Fruit fly (Drosophila melanogaster) whole organism, embryonic: ENCODE measurements around the gene CG10793.

Experiments
- Aef1 ChIP-seq: fragments of 200-800 bp; sonication (Bioruptor generic); IDR thresholded peaks from 3 replicates; pipeline ENCODE4 v1.3.6; 2022; ENCODE audit warnings: missing biosample characterization, missing genetic modification characterization
- B-H1 ChIP-seq: fragments of 200-800 bp; sonication (Bioruptor generic); IDR thresholded peaks from 3 replicates; pipeline ENCODE4 v1.3.6; 2022; ENCODE audit warnings: missing biosample characterization, missing genetic modification characterization
- B-H2 ChIP-seq: fragments of 200-800 bp; sonication (Bioruptor generic); optimal IDR thresholded peaks from 2 replicates; lab custom pipeline; 2018; ENCODE audit warnings: missing biosample characterization, mild to moderate bottlenecking, missing genetic modification characterization
- Bdp1 ChIP-seq: fragments of 200-800 bp; sonication (Bioruptor generic); optimal IDR thresholded peaks from 3 replicates; lab custom pipeline; 2016; ENCODE audit warnings: missing biosample characterization, missing genetic modification characterization
- CG10979 ChIP-seq: fragments of 200-800 bp; sonication (Bioruptor generic); optimal IDR thresholded peaks from 2 replicates; lab custom pipeline; 2018; ENCODE audit warnings: missing biosample characterization, mild to moderate bottlenecking, missing genetic modification characterization, moderate library complexity
- CG11560 ChIP-seq: fragments of 200-800 bp; sonication (Bioruptor generic); IDR thresholded peaks from 3 replicates; pipeline ENCODE4 v1.3.6; 2022; ENCODE audit warnings: missing biosample characterization, missing genetic modification characterization
- CG11696 ChIP-seq: fragments of 200-800 bp; sonication (Bioruptor generic); IDR thresholded peaks from 2 replicates; pipeline ENCODE4 v1.3.6; 2022; ENCODE audit warnings: missing biosample characterization, missing genetic modification characterization
- CG12659 ChIP-seq: fragments of 200-800 bp; sonication (Bioruptor generic); optimal IDR thresholded peaks from 3 replicates; lab custom pipeline; 2017; ENCODE audit warnings: mild to moderate bottlenecking, missing biosample characterization, missing genetic modification reagents, missing genetic modification characterization
- CG13424 ChIP-seq: fragments of 200-800 bp; sonication (Bioruptor generic); optimal IDR thresholded peaks from 2 replicates; lab custom pipeline; 2019; ENCODE audit warnings: missing biosample characterization, mild to moderate bottlenecking, missing genetic modification characterization, moderate library complexity
- CG15011 ChIP-seq: fragments of 200-800 bp; sonication (Bioruptor generic); optimal IDR thresholded peaks from 3 replicates; lab custom pipeline; 2018; ENCODE audit warnings: missing biosample characterization, mild to moderate bottlenecking, missing genetic modification characterization
- CG18764 ChIP-seq: fragments of 200-800 bp; sonication (Bioruptor generic); optimal IDR thresholded peaks from 3 replicates; lab custom pipeline; 2016; ENCODE audit warnings: missing biosample characterization, missing genetic modification characterization
- CG3838 ChIP-seq: fragments of 200-800 bp; sonication (Bioruptor generic); optimal IDR thresholded peaks from 3 replicates; lab custom pipeline; 2016; ENCODE audit warnings: missing biosample characterization, missing genetic modification characterization
- CG4617 ChIP-seq: fragments of 200-800 bp; sonication (Bioruptor generic); optimal IDR thresholded peaks from 3 replicates; lab custom pipeline; 2016; ENCODE audit warnings: missing biosample characterization, missing genetic modification characterization, borderline replicate concordance
- CG6175 ChIP-seq: fragments of 200-800 bp; sonication (Bioruptor generic); IDR thresholded peaks from 3 replicates; pipeline ENCODE4 v1.3.6; 2022; ENCODE audit warnings: missing biosample characterization, missing genetic modification characterization
- CG6254 ChIP-seq: fragments of 200-800 bp; sonication (Bioruptor generic); optimal IDR thresholded peaks from 3 replicates; lab custom pipeline; 2017; ENCODE audit warnings: mild to moderate bottlenecking, missing biosample characterization, missing genetic modification reagents, missing genetic modification characterization
- CG6791 ChIP-seq: fragments of 200-800 bp; sonication (Bioruptor generic); IDR thresholded peaks from 3 replicates; pipeline ENCODE4 v1.3.6; 2022; ENCODE audit warnings: missing biosample characterization, missing genetic modification characterization; ENCODE audit not compliant: partially characterized antibody
- CG7357 ChIP-seq: fragments of 200-800 bp; sonication (Bioruptor generic); IDR thresholded peaks from 3 replicates; pipeline ENCODE4 v1.3.6; 2022; ENCODE audit warnings: missing biosample characterization, missing genetic modification characterization
- CG7839 ChIP-seq: fragments of 200-800 bp; sonication (Bioruptor generic); optimal IDR thresholded peaks from 3 replicates; lab custom pipeline; 2018; ENCODE audit warnings: missing biosample characterization, mild to moderate bottlenecking, missing genetic modification characterization, moderate library complexity
- CHES-1-like ChIP-seq: fragments of 200-800 bp; sonication (Bioruptor generic); optimal IDR thresholded peaks from 2 replicates; lab custom pipeline; 2016; ENCODE audit warnings: missing biosample characterization, missing genetic modification characterization
- Dbx ChIP-seq: fragments of 200-800 bp; sonication (Bioruptor generic); IDR thresholded peaks from 3 replicates; pipeline ENCODE4 v1.3.6; 2022; ENCODE audit warnings: missing biosample characterization, missing genetic modification characterization
- Dek ChIP-seq: fragments of 200-800 bp; sonication (Bioruptor generic); optimal IDR thresholded peaks from 3 replicates; lab custom pipeline; 2019; ENCODE audit warnings: missing biosample characterization, mild to moderate bottlenecking, missing genetic modification characterization, moderate library complexity
- HLHmδ ChIP-seq: fragments of 200-800 bp; sonication (Bioruptor generic); optimal IDR thresholded peaks from 2 replicates; lab custom pipeline; 2018; ENCODE audit warnings: missing biosample characterization, mild to moderate bottlenecking, missing genetic modification characterization, moderate library complexity
- Hey ChIP-seq: fragments of 200-800 bp; sonication (Bioruptor generic); optimal IDR thresholded peaks from 3 replicates; lab custom pipeline; 2018; ENCODE audit warnings: missing biosample characterization, mild to moderate bottlenecking, missing genetic modification characterization
- Hmx ChIP-seq: fragments of 200-800 bp; sonication (Bioruptor generic); optimal IDR thresholded peaks from 2 replicates; lab custom pipeline; 2016; ENCODE audit warnings: missing biosample characterization, missing genetic modification characterization
- Hr3 ChIP-seq: fragments of 200-800 bp; sonication (Bioruptor generic); optimal IDR thresholded peaks from 3 replicates; lab custom pipeline; 2016; ENCODE audit warnings: missing biosample characterization, missing genetic modification characterization
- Poxn ChIP-seq: fragments of 200-800 bp; sonication (Bioruptor generic); IDR thresholded peaks from 2 replicates; pipeline ENCODE4 v1.3.6; 2022; ENCODE audit warnings: missing biosample characterization, missing genetic modification characterization
- Ssrp ChIP-seq: fragments of 200-800 bp; sonication (Bioruptor generic); optimal IDR thresholded peaks from 2 replicates; lab custom pipeline; 2018; ENCODE audit warnings: missing biosample characterization, mild to moderate bottlenecking, missing genetic modification characterization, moderate library complexity
- Trl ChIP-seq, 3 experiments: fragments of >200 bp in 2 of 3; fragments of 200-800 bp in 1 of 3; sonication (Bioruptor generic) in 1 of 3; optimal IDR thresholded peaks; 2 replicates in 1 of 3; 3 replicates in 2 of 3; lab custom pipeline; 2016 to 2017; ENCODE audit warnings: missing biosample characterization in 1 of 3, missing genetic modification characterization in 1 of 3
- ab ChIP-seq: fragments of 200-800 bp; sonication (Bioruptor generic); optimal IDR thresholded peaks from 2 replicates; lab custom pipeline; 2016; ENCODE audit warnings: missing biosample characterization, missing genetic modification characterization
- ato ChIP-seq: fragments of 200-800 bp; sonication (Bioruptor generic); IDR thresholded peaks from 2 replicates; pipeline ENCODE4 v1.3.6; 2022; ENCODE audit warnings: missing biosample characterization, missing genetic modification characterization; ENCODE audit not compliant: partially characterized antibody
- az2 ChIP-seq: fragments of 200-800 bp; sonication (Bioruptor generic); optimal IDR thresholded peaks from 3 replicates; lab custom pipeline; 2016; ENCODE audit warnings: missing biosample characterization, missing genetic modification characterization
- chinmo ChIP-seq: fragments of 200-800 bp; sonication (Bioruptor generic); IDR thresholded peaks from 4 replicates; pipeline ENCODE4 v1.3.6; 2022; ENCODE audit warnings: missing biosample characterization, missing genetic modification characterization; ENCODE audit not compliant: partially characterized antibody
- crp ChIP-seq, 2 experiments: fragments of 200-800 bp; sonication (Bioruptor generic); optimal IDR thresholded peaks; 2 replicates in 1 of 2; 3 replicates in 1 of 2; lab custom pipeline; 2017; ENCODE audit warnings: missing biosample characterization in 2 of 2, missing genetic modification characterization in 2 of 2, mild to moderate bottlenecking in 1 of 2, moderate library complexity in 1 of 2
- cwo ChIP-seq: fragments of 200-800 bp; sonication (Bioruptor generic); optimal IDR thresholded peaks from 3 replicates; lab custom pipeline; 2017; ENCODE audit warnings: missing biosample characterization, missing genetic modification characterization, mild to moderate bottlenecking, moderate library complexity, missing genetic modification reagents
- dan ChIP-seq: fragments of 200-800 bp; sonication (Bioruptor generic); IDR thresholded peaks from 2 replicates; pipeline ENCODE4 v1.3.6; 2022; ENCODE audit warnings: missing biosample characterization, missing genetic modification characterization
- dimm ChIP-seq: fragments of 200-800 bp; sonication (Bioruptor generic); IDR thresholded peaks from 2 replicates; pipeline ENCODE4 v1.3.6; 2022; ENCODE audit warnings: missing biosample characterization, missing genetic modification characterization
- disco-r ChIP-seq: fragments of 200-800 bp; sonication (Bioruptor generic); optimal IDR thresholded peaks from 2 replicates; lab custom pipeline; 2016; ENCODE audit warnings: missing biosample characterization, missing genetic modification characterization
- emc ChIP-seq: fragments of 200-800 bp; sonication (Bioruptor generic); optimal IDR thresholded peaks from 2 replicates; lab custom pipeline; 2016; ENCODE audit warnings: missing biosample characterization, missing genetic modification characterization
- esg ChIP-seq: fragments of 200-800 bp; sonication (Bioruptor generic); conservative IDR thresholded peaks from 2 replicates; pipeline ENCODE4 v1.3.6; 2022; ENCODE audit warnings: missing biosample characterization, missing genetic modification characterization
- gem ChIP-seq: fragments of 200-800 bp; sonication (Bioruptor generic); optimal IDR thresholded peaks from 2 replicates; lab custom pipeline; 2019; ENCODE audit warnings: missing biosample characterization, mild to moderate bottlenecking, missing genetic modification characterization, moderate library complexity
- grau ChIP-seq: fragments of 200-800 bp; optimal IDR thresholded peaks from 3 replicates; lab custom pipeline; 2019; ENCODE audit warnings: missing biosample characterization, mild to moderate bottlenecking, missing genetic modification characterization, moderate library complexity
- gt ChIP-seq: fragments of 200-800 bp; sonication (Bioruptor generic); IDR thresholded peaks from 2 replicates; pipeline ENCODE4 v1.3.6; 2022; ENCODE audit warnings: missing biosample characterization, missing genetic modification characterization
- insv ChIP-seq, 2 experiments: fragments of 200-800 bp; sonication (Bioruptor generic); optimal IDR thresholded peaks; 3 replicates each; lab custom pipeline; 2016 to 2018; ENCODE audit warnings: missing biosample characterization in 2 of 2, missing genetic modification characterization in 2 of 2
- knrl ChIP-seq: fragments of 200-800 bp; sonication (Bioruptor generic); IDR thresholded peaks from 3 replicates; pipeline ENCODE4 v1.3.6; 2022; ENCODE audit warnings: missing biosample characterization, missing genetic modification characterization; ENCODE audit not compliant: partially characterized antibody
- mld ChIP-seq: fragments of 200-800 bp; sonication (Bioruptor generic); IDR thresholded peaks from 3 replicates; pipeline ENCODE4 v1.3.6; 2022; ENCODE audit warnings: missing biosample characterization, missing genetic modification characterization; ENCODE audit not compliant: partially characterized antibody
- run ChIP-seq: fragments of 200-800 bp; sonication (Bioruptor generic); optimal IDR thresholded peaks from 3 replicates; lab custom pipeline; 2018; ENCODE audit warnings: missing biosample characterization, mild to moderate bottlenecking, missing genetic modification characterization
- tll ChIP-seq, 2 experiments: fragments of 200-800 bp in 1 of 2; fragments of >200 bp in 1 of 2; sonication (Bioruptor generic) in 1 of 2; optimal IDR thresholded peaks; 2 replicates each; lab custom pipeline; 2017 to 2019; ENCODE audit warnings: missing biosample characterization in 2 of 2, missing genetic modification characterization in 2 of 2, mild to moderate bottlenecking in 1 of 2, moderate library complexity in 1 of 2
- unc-4 ChIP-seq: fragments of 200-800 bp; sonication (Bioruptor generic); IDR thresholded peaks from 2 replicates; pipeline ENCODE4 v1.3.6; 2022; ENCODE audit warnings: missing biosample characterization, missing genetic modification characterization; ENCODE audit not compliant: partially characterized antibody
- unpg ChIP-seq: fragments of 200-800 bp; sonication (Bioruptor generic); optimal IDR thresholded peaks from 3 replicates; lab custom pipeline; 2018; ENCODE audit warnings: missing biosample characterization, mild to moderate bottlenecking, missing genetic modification characterization, moderate library complexity
- yki ChIP-seq: fragments of >200 bp; optimal IDR thresholded peaks from 3 replicates; lab custom pipeline; 2018

CG10793 gene

dm6 chrX:3363676-3364075 is 47.5 kb upstream of the CG10793 start (continued):
- TF ChIP-seq CG7357 (GFP tag; lab: Robert Waterston, UW) (peak; percentile 43; the same call in 1 of the 3 replicates), esg (0 out of 2 replicates have a peak, but pooled peaks have one; percentile 31), chinmo (GFP tag; lab: Robert Waterston, UW) (no peak), mld (GFP tag; lab: Robert Waterston, UW) (no peak), disco-r (GFP tag; lab: Kevin White, UChicago) (peak; percentile 26), gem (peak; percentile 77), Poxn (GFP tag; lab: Robert Waterston, UW) (peak; percentile 80), CG3838 (peak; percentile 22), Ssrp (tag; lab: Kevin White, UChicago) (peak; percentile 1), emc (GFP tag; lab: Kevin White, UChicago) (peak; percentile 63), Hey (tag; lab: Kevin White, UChicago) (peak; percentile 12), CG13424 (tag; lab: Kevin White, UChicago) (no peak), CG18764 (peak; percentile 8), Hr3 (GFP tag; lab: Kevin White, UChicago) (peak; percentile 17), CG11696 (GFP tag; lab: Robert Waterston, UW) (0 out of 2 replicates have a peak, but pooled peaks have one; percentile 34), Dbx (GFP tag; lab: Robert Waterston, UW) (peak; percentile 94), ab (GFP tag; lab: Kevin White, UChicago) (no peak), gt (GFP tag; lab: Robert Waterston, UW) (no peak), knrl (GFP tag; lab: Robert Waterston, UW) (no peak), dan (GFP tag; lab: Robert Waterston, UW) (no peak), dimm (no peak), CHES-1-like (GFP tag; lab: Kevin White, UChicago) (peak; percentile 75), CG4617 (GFP tag; lab: Kevin White, UChicago) (no peak), CG6791 (no peak), tll (GFP tag; optimal IDR thresholded peaks at IDR 0.05; lab: Kevin White, UChicago) (no peak), run (tag; lab: Kevin White, UChicago) (no peak), CG6175 (GFP tag; lab: Robert Waterston, UW) (peak; percentile 87), Bdp1 (GFP tag; lab: Kevin White, UChicago) (peak; percentile 42), insv (GFP tag; optimal IDR thresholded peaks at IDR 0.05; lab: Kevin White, UChicago) (no peak), unpg (GFP tag; lab: Kevin White, UChicago) (peak; percentile 68), Trl (optimal IDR thresholded peaks at IDR 0.05; lab: Kevin White, UChicago) (no peak), Trl (GFP tag; optimal IDR thresholded peaks at IDR 0.05; lab: Kevin White, UChicago) (peak; percentile 81), CG12659 (GFP tag; lab: Kevin White, UChicago) (peak; percentile 44), ato (GFP tag; lab: Robert Waterston, UW) (no peak), crp (GFP tag; optimal IDR thresholded peaks at IDR 0.05; lab: Kevin White, UChicago) (no peak), B-H2 (GFP tag; lab: Kevin White, UChicago) (peak; percentile 36), CG15011 (peak; percentile 65), B-H1 (GFP tag; lab: Robert Waterston, UW) (no peak), unc-4 (no peak), az2 (GFP tag; lab: Kevin White, UChicago) (peak; percentile 45), grau (tag; lab: Kevin White, UChicago) (peak; percentile 56), HLHmδ (GFP tag; lab: Kevin White, UChicago) (no peak), cwo (GFP tag; lab: Kevin White, UChicago) (peak; percentile 76), Aef1 (GFP tag; lab: Robert Waterston, UW) (peak; percentile 60; the same call in 2 of the 3 replicates), CG6254 (GFP tag; lab: Kevin White, UChicago) (no peak), Dek (tag; lab: Kevin White, UChicago) (peak; percentile 71), Hmx (no peak), yki (lab: Kevin White, UChicago) (no peak), CG10979 (tag; lab: Kevin White, UChicago) (peak; percentile 51), CG7839 (peak; percentile 74), CG11560 (tag; lab: Robert Waterston, UW) (peak; percentile 73)
